Worm (Caenorhabditis elegans): Measurements from ENCODE around the gene Y47D7A.11.

DNA sequence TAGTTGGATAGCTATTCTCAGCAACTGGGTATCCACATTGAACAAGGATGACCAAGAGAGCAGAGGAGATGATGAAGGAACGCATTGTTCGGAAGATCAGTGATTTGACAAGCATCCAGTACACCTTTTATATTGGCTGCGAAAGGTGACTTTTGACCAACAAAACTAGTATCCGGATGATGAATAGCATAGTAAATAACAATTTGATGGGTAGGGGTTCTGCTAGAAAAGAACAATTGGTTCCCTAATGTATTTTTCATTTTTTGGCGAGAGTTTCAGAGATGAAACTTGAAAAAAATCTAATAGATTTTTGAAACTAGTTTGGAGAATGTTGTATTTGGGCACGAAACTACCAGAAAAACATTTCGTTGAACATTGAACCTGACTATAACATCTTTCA, at the start of gene Y47D7A.11:
- TF ChIP-seq unc-55 (GFP tag; optimal IDR thresholded peaks at IDR 0.05) (no peak), lin-13 (GFP tag; optimal IDR thresholded peaks at IDR 0.05) (no peak), zag-1 (tag; optimal IDR thresholded peaks at IDR 0.05) (no peak), nhr-10 (tag; optimal IDR thresholded peaks at IDR 0.05) (no peak), nhr-25 (tag; optimal IDR thresholded peaks at IDR 0.05) (no peak), aly-2 (tag; optimal IDR thresholded peaks at IDR 0.05) (no peak), skn-1 (tag; optimal IDR thresholded peaks at IDR 0.05) (no peak), unc-62 (GFP tag; optimal IDR thresholded peaks at IDR 0.05) (no peak), nhr-11 (tag; optimal IDR thresholded peaks at IDR 0.05) (no peak), egl-27 (tag; optimal IDR thresholded peaks at IDR 0.05) (no peak), ama-1 (optimal IDR thresholded peaks at IDR 0.05) (no peak), nhr-6 (tag; optimal IDR thresholded peaks at IDR 0.05) (no peak), ZK546.5 (tag; optimal IDR thresholded peaks at IDR 0.05) (no peak), nhr-237 (tag; optimal IDR thresholded peaks at IDR 0.05) (no peak)
